Fruit fly (Drosophila melanogaster): ENCODE data around the gene CG45012.
A peak's percentile ranks its signal among the peaks of the same experiment; 100 is the strongest.

The CG45012 gene

DNA sequence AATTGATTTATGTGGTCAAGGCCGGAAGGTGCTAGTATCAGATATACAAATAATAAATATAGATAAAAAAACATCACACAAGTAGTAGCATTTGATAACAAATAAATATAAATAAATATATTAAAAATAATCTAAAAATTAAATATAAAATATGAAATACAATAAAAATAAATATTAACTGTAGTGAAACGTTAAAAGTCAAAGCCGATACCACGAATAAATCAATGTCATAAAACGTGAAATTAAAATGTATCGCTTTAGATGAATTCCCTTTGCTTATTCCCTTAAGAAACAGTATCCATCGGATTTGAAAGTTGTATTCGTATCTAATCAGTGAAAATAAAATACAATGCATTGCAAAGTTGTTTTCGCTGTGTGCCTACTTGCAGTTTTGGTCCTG, at the start of gene CG45012:
Gene CG45012, plus strand, starts transcription at position 301 of the 400 bp plus-strand sequence.
- TF ChIP-seq CG17186 (GFP tag; optimal IDR thresholded peaks at IDR 0.05) (no peak), CG32772 (GFP tag; IDR thresholded peaks at IDR 0.05) (no peak), sd (tag; optimal IDR thresholded peaks at IDR 0.05) (no peak), Usf (GFP tag; optimal IDR thresholded peaks at IDR 0.05) (no peak), CG13775 (GFP tag; optimal IDR thresholded peaks at IDR 0.05) (no peak), B-H1 (GFP tag; IDR thresholded peaks at IDR 0.05) (no peak), nerfin-1 (tag; optimal IDR thresholded peaks at IDR 0.05) (no peak), CG2712 (tag; optimal IDR thresholded peaks at IDR 0.05) (no peak), Max (GFP tag; optimal IDR thresholded peaks at IDR 0.05) (no peak), Atf3 (GFP tag; optimal IDR thresholded peaks at IDR 0.05) (no peak), Trl (optimal IDR thresholded peaks at IDR 0.05) (no peak), Trl (GFP tag; optimal IDR thresholded peaks at IDR 0.05) (no peak), CG7745 (tag; optimal IDR thresholded peaks at IDR 0.05) (no peak)

DNA sequence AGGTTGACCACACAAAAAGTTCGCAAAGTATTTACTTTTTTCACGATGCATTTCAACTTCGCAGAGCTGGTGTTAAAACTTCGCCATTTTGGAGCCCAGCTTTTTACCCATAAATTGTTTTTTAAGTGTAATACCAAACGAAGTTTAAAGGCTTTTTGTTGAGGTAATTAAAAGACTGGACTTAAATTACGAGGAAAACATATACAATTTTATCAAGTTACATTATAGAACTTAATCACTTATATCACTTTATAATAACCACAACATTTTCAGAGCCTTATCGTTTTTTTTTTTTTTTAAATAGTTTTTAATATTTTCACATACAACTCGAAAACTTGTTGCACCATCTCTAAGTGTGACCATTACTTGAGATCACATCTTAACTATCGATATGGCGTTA, 46.4 kb upstream of the CG45012 start, which contains the start of gene CG14931:
Gene CG14931, plus strand, starts transcription at position 301 of the 400 bp plus-strand sequence.
- TF ChIP-seq Asciz (GFP tag; optimal IDR thresholded peaks at IDR 0.05) (no peak), vvl (GFP tag; IDR thresholded peaks at IDR 0.05) (no peak), CG14014 (GFP tag; IDR thresholded peaks at IDR 0.05) (no peak), Awh (GFP tag; IDR thresholded peaks at IDR 0.05) (no peak), Fer1 (GFP tag; optimal IDR thresholded peaks at IDR 0.05) (no peak), CG15073 (GFP tag; optimal IDR thresholded peaks at IDR 0.05) (no peak), CG4328 (GFP tag; optimal IDR thresholded peaks at IDR 0.05) (no peak), abd-A (tag; optimal IDR thresholded peaks at IDR 0.05) (no peak)

DNA sequence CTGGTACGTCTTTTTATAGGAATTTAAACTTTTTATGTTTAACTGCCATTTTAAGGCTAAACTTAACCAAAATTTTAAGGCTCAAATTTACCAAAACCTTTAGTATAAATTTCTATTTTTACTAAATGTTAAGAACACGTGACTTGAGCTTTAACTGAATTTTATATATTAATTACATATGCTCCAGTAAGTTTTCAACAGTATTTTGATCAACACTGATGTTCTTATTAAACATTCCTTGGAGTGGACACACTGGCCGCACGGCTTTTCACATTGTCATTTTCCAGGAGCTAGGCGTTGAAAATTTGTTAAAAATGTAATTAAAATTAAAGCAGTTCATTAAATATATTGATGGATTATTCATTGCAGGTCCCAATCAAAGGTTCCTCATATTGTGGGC, 44.7 kb upstream of the CG45012 start, which contains the start of gene CG14932:
Gene CG14932, plus strand, starts transcription at position 230 of the 400 bp plus-strand sequence.
- TF ChIP-seq lov (optimal IDR thresholded peaks at IDR 0.05): no peak
- TF ChIP-seq lov (GFP tag; IDR thresholded peaks at IDR 0.05): no peak
- no peak for TF ChIP-seq NC2α (GFP tag; optimal IDR thresholded peaks at IDR 0.05)
- TF ChIP-seq Rx (GFP tag; IDR thresholded peaks at IDR 0.05): no peak
- TF ChIP-seq CG18262 (tag; optimal IDR thresholded peaks at IDR 0.05): no peak
- TF ChIP-seq repo (GFP tag; optimal IDR thresholded peaks at IDR 0.05): no peak
- no peak for TF ChIP-seq usp (GFP tag; optimal IDR thresholded peaks at IDR 0.05)
- no peak for TF ChIP-seq CG33557 (GFP tag; optimal IDR thresholded peaks at IDR 0.05)
- TF ChIP-seq sc (optimal IDR thresholded peaks at IDR 0.05): no peak
- TF ChIP-seq sc (GFP tag; optimal IDR thresholded peaks at IDR 0.05): no peak
- no peak for TF ChIP-seq Hr51 (GFP tag; optimal IDR thresholded peaks at IDR 0.05)
- no peak for TF ChIP-seq pb (GFP tag; optimal IDR thresholded peaks at IDR 0.05)
- no peak for TF ChIP-seq CG17568 (GFP tag; optimal IDR thresholded peaks at IDR 0.05)
- TF ChIP-seq stwl (tag; optimal IDR thresholded peaks at IDR 0.05): peak; percentile 39
- TF ChIP-seq CG14710 (tag; optimal IDR thresholded peaks at IDR 0.05): peak; percentile 95
- no peak for TF ChIP-seq Vsx1 (GFP tag; optimal IDR thresholded peaks at IDR 0.05)
- TF ChIP-seq Ravus (GFP tag; IDR thresholded peaks at IDR 0.05): no peak
- TF ChIP-seq gem (tag; optimal IDR thresholded peaks at IDR 0.05): no peak
- peak; percentile 24 for TF ChIP-seq CG10267 (tag; optimal IDR thresholded peaks at IDR 0.05)
- no peak for TF ChIP-seq p53 (GFP tag; optimal IDR thresholded peaks at IDR 0.05)
- TF ChIP-seq kah (GFP tag; optimal IDR thresholded peaks at IDR 0.05): no peak

Data from whole organism, embryonic.